ENCODE assay signal across 1 fruit fly cellular context in genomic region chr3R:29116167-29116725, dm6.
TF ChIP-seq lines count a peak whose summit lies in the region.

TSS of gene Atg14 (plus strand) at chr3R:29116391.

TF ChIP-seq in whole organism, embryonic, 481 proteins besides CTCF, POLR2A, EP300 and RAD21 (continued from another document):
- TF ChIP-seq Antp (GFP tag; optimal IDR thresholded peaks at IDR 0.05; lab: Kevin White, UChicago) (no peak), ranshi (GFP tag; IDR thresholded peaks at IDR 0.05; lab: Robert Waterston, UW) (no peak), disco-r (GFP tag; optimal IDR thresholded peaks at IDR 0.05; lab: Kevin White, UChicago) (no peak), CG4730 (GFP tag; IDR thresholded peaks at IDR 0.05; lab: Robert Waterston, UW) (no peak), tll (GFP tag; optimal IDR thresholded peaks at IDR 0.05; lab: Kevin White, UChicago) (no peak), ind (GFP tag; optimal IDR thresholded peaks at IDR 0.05; lab: Kevin White, UChicago) (no peak), CG14965 (GFP tag; optimal IDR thresholded peaks at IDR 0.05; lab: Kevin White, UChicago; ENCODE audit: borderline replicate concordance) (no peak), Adf1 (GFP tag; IDR thresholded peaks at IDR 0.05; lab: Robert Waterston, UW) (no peak), CG11696 (GFP tag; IDR thresholded peaks at IDR 0.05; lab: Robert Waterston, UW) (no peak), Dll (GFP tag; IDR thresholded peaks at IDR 0.05; lab: Robert Waterston, UW; ENCODE audit: partially characterized antibody) (peak; percentile 92), usp (GFP tag; optimal IDR thresholded peaks at IDR 0.05; lab: Kevin White, UChicago) (no peak), CG8281 (tag; optimal IDR thresholded peaks at IDR 0.05; lab: Kevin White, UChicago) (no peak), CG1832 (GFP tag; optimal IDR thresholded peaks at IDR 0.05; lab: Kevin White, UChicago) (no peak), Ets97D (GFP tag; optimal IDR thresholded peaks at IDR 0.05; lab: Kevin White, UChicago) (no peak), lmd (GFP tag; IDR thresholded peaks at IDR 0.05; lab: Robert Waterston, UW) (no peak; the same call in 1 of the 2 replicates), Doc2 (GFP tag; IDR thresholded peaks at IDR 0.05; lab: Robert Waterston, UW) (no peak), nom (GFP tag; optimal IDR thresholded peaks at IDR 0.05; lab: Kevin White, UChicago) (no peak), grn (GFP tag; optimal IDR thresholded peaks at IDR 0.05; lab: Kevin White, UChicago) (no peak), sim (GFP tag; IDR thresholded peaks at IDR 0.05; lab: Robert Waterston, UW) (no peak), CG11504 (tag; optimal IDR thresholded peaks at IDR 0.05; lab: Kevin White, UChicago) (no peak), CG3163 (GFP tag; optimal IDR thresholded peaks at IDR 0.05; lab: Kevin White, UChicago) (no peak), Meics (GFP tag; optimal IDR thresholded peaks at IDR 0.05; lab: Kevin White, UChicago) (no peak), ham (GFP tag; IDR thresholded peaks at IDR 0.05; lab: Robert Waterston, UW) (no peak), CG14710 (tag; optimal IDR thresholded peaks at IDR 0.05; lab: Kevin White, UChicago) (peak; percentile 53), CG42726 (GFP tag; IDR thresholded peaks at IDR 0.05; lab: Robert Waterston, UW; ENCODE audit: partially characterized antibody) (peak; percentile 58; the same call in 1 of the 2 replicates), CG3407 (GFP tag; optimal IDR thresholded peaks at IDR 0.05; lab: Kevin White, UChicago) (no peak), NFAT (GFP tag; IDR thresholded peaks at IDR 0.05; lab: Robert Waterston, UW) (no peak), tna (GFP tag; IDR thresholded peaks at IDR 0.05; lab: Robert Waterston, UW; ENCODE audit: partially characterized antibody) (peak; percentile 98), unc-4 (GFP tag; IDR thresholded peaks at IDR 0.05; lab: Robert Waterston, UW; ENCODE audit: partially characterized antibody) (peak; percentile 92), Oli (tag; optimal IDR thresholded peaks at IDR 0.05; lab: Kevin White, UChicago) (no peak), CG2889 (GFP tag; IDR thresholded peaks at IDR 0.05; lab: Robert Waterston, UW) (no peak), Doc3 (GFP tag; IDR thresholded peaks at IDR 0.05; lab: Robert Waterston, UW; ENCODE audit: partially characterized antibody) (peak; percentile 88), Rfx (GFP tag; IDR thresholded peaks at IDR 0.05; lab: Robert Waterston, UW) (peak; percentile 41; the same call in 1 of the 2 replicates), TFAM (GFP tag; optimal IDR thresholded peaks at IDR 0.05; lab: Kevin White, UChicago) (no peak), inv (GFP tag; IDR thresholded peaks at IDR 0.05; lab: Robert Waterston, UW; ENCODE audit: partially characterized antibody) (peak; percentile 79), sc (optimal IDR thresholded peaks at IDR 0.05; lab: Kevin White, UChicago) (no peak), sc (GFP tag; optimal IDR thresholded peaks at IDR 0.05; lab: Kevin White, UChicago) (no peak), Hand (GFP tag; optimal IDR thresholded peaks at IDR 0.05; lab: Kevin White, UChicago) (no peak), eyg (GFP tag; optimal IDR thresholded peaks at IDR 0.05; lab: Kevin White, UChicago) (no peak), H15 (GFP tag; IDR thresholded peaks at IDR 0.05; lab: Robert Waterston, UW) (no peak), CG10209 (GFP tag; optimal IDR thresholded peaks at IDR 0.05; lab: Kevin White, UChicago) (no peak), slbo (GFP tag; IDR thresholded peaks at IDR 0.05; lab: Robert Waterston, UW) (no peak; the same call in 1 of the 2 replicates), cad (GFP tag; optimal IDR thresholded peaks at IDR 0.05; lab: Kevin White, UChicago) (no peak), rib (GFP tag; IDR thresholded peaks at IDR 0.05; lab: Robert Waterston, UW) (no peak), CG9932 (GFP tag; IDR thresholded peaks at IDR 0.05; lab: Robert Waterston, UW) (peak; percentile 33; the same call in 1 of the 2 replicates), sna (GFP tag; IDR thresholded peaks at IDR 0.05; lab: Robert Waterston, UW; ENCODE audit: partially characterized antibody) (peak; percentile 97), CG4707 (GFP tag; optimal IDR thresholded peaks at IDR 0.05; lab: Kevin White, UChicago) (peak; percentile 2), CG4404 (GFP tag; IDR thresholded peaks at IDR 0.05; lab: Robert Waterston, UW) (no peak), B-H1 (GFP tag; IDR thresholded peaks at IDR 0.05; lab: Robert Waterston, UW) (no peak; the same call in 2 of the 3 replicates), CG8290 (GFP tag; optimal IDR thresholded peaks at IDR 0.05; lab: Kevin White, UChicago) (no peak), CG8290 (tag; optimal IDR thresholded peaks at IDR 0.05; lab: Kevin White, UChicago) (peak in 1 of 2 experiments; percentile 54), CG34422 (GFP tag; IDR thresholded peaks at IDR 0.05; lab: Robert Waterston, UW) (no peak; the same call in 2 of the 3 replicates), CG5245 (GFP tag; optimal IDR thresholded peaks at IDR 0.05; lab: Kevin White, UChicago) (no peak), BEAF-32 (GFP tag; optimal IDR thresholded peaks at IDR 0.05; lab: Kevin White, UChicago) (peak; percentile 85), fd102C (GFP tag; optimal IDR thresholded peaks at IDR 0.05; lab: Kevin White, UChicago) (no peak), CG34224 (GFP tag; IDR thresholded peaks at IDR 0.05; lab: Robert Waterston, UW; ENCODE audit: partially characterized antibody) (peak; percentile 99), caup (GFP tag; optimal IDR thresholded peaks at IDR 0.05; lab: Kevin White, UChicago; ENCODE audit: severe bottlenecking) (no peak), B-H2 (GFP tag; optimal IDR thresholded peaks at IDR 0.05; lab: Kevin White, UChicago) (peak; percentile 86), tin (GFP tag; optimal IDR thresholded peaks at IDR 0.05; lab: Kevin White, UChicago) (no peak), Dp (GFP tag; optimal IDR thresholded peaks at IDR 0.05; lab: Kevin White, UChicago) (peak; percentile 97), tup (GFP tag; optimal IDR thresholded peaks at IDR 0.05; lab: Kevin White, UChicago) (no peak), sug (tag; optimal IDR thresholded peaks at IDR 0.05; lab: Kevin White, UChicago) (peak; percentile 28), fd3F (GFP tag; optimal IDR thresholded peaks at IDR 0.05; lab: Kevin White, UChicago) (no peak), kni (GFP tag; optimal IDR thresholded peaks at IDR 0.05; lab: Kevin White, UChicago) (no peak), CG16813 (GFP tag; IDR thresholded peaks at IDR 0.05; lab: Robert Waterston, UW; ENCODE audit: partially characterized antibody) (peak; percentile 90), GATAe (GFP tag; conservative IDR thresholded peaks at IDR 0.05; lab: Robert Waterston, UW) (no peak), bab2 (GFP tag; optimal IDR thresholded peaks at IDR 0.05; lab: Kevin White, UChicago) (no peak), CG30403 (GFP tag; optimal IDR thresholded peaks at IDR 0.05; lab: Kevin White, UChicago) (no peak), gt (GFP tag; IDR thresholded peaks at IDR 0.05; lab: Robert Waterston, UW) (no peak), croc (GFP tag; conservative IDR thresholded peaks at IDR 0.05; lab: Robert Waterston, UW) (no peak), Hsf (GFP tag; optimal IDR thresholded peaks at IDR 0.05; lab: Kevin White, UChicago) (no peak), dm (GFP tag; optimal IDR thresholded peaks at IDR 0.05; lab: Kevin White, UChicago) (no peak), bbx (GFP tag; IDR thresholded peaks at IDR 0.05; lab: Robert Waterston, UW; ENCODE audit: partially characterized antibody) (peak; percentile 98), pho (GFP tag; optimal IDR thresholded peaks at IDR 0.05; lab: Kevin White, UChicago) (no peak), HLH4C (GFP tag; IDR thresholded peaks at IDR 0.05; lab: Robert Waterston, UW; ENCODE audit: partially characterized antibody) (peak; percentile 98), Ssrp (tag; optimal IDR thresholded peaks at IDR 0.05; lab: Kevin White, UChicago) (no peak), CG13296 (GFP tag; optimal IDR thresholded peaks at IDR 0.05; lab: Kevin White, UChicago) (no peak), CG6689 (GFP tag; IDR thresholded peaks at IDR 0.05; lab: Robert Waterston, UW) (no peak), CG13775 (GFP tag; optimal IDR thresholded peaks at IDR 0.05; lab: Kevin White, UChicago) (no peak), CG2116 (GFP tag; optimal IDR thresholded peaks at IDR 0.05; lab: Kevin White, UChicago) (peak; percentile 81), bowl (GFP tag; IDR thresholded peaks at IDR 0.05; lab: Robert Waterston, UW) (no peak), cato (GFP tag; optimal IDR thresholded peaks at IDR 0.05; lab: Kevin White, UChicago; ENCODE audit: borderline replicate concordance) (no peak), CG4854 (GFP tag; optimal IDR thresholded peaks at IDR 0.05; lab: Kevin White, UChicago) (no peak), CG2199 (GFP tag; IDR thresholded peaks at IDR 0.05; lab: Robert Waterston, UW) (no peak), seq (GFP tag; IDR thresholded peaks at IDR 0.05; lab: Robert Waterston, UW) (no peak), CG17186 (GFP tag; optimal IDR thresholded peaks at IDR 0.05; lab: Kevin White, UChicago) (peak; percentile 27), zen (tag; optimal IDR thresholded peaks at IDR 0.05; lab: Kevin White, UChicago) (no peak), CG17385 (GFP tag; optimal IDR thresholded peaks at IDR 0.05; lab: Kevin White, UChicago) (no peak), twi (tag; optimal IDR thresholded peaks at IDR 0.05; lab: Kevin White, UChicago) (no peak), H2.0 (GFP tag; IDR thresholded peaks at IDR 0.05; lab: Robert Waterston, UW) (no peak), CG7839 (tag; optimal IDR thresholded peaks at IDR 0.05; lab: Kevin White, UChicago) (peak; percentile 12), CG10979 (tag; optimal IDR thresholded peaks at IDR 0.05; lab: Kevin White, UChicago) (peak; percentile 5), CG15269 (tag; optimal IDR thresholded peaks at IDR 0.05; lab: Kevin White, UChicago) (no peak), so (GFP tag; IDR thresholded peaks at IDR 0.05; lab: Robert Waterston, UW) (no peak), dpn (GFP tag; optimal IDR thresholded peaks at IDR 0.05; lab: Kevin White, UChicago) (peak in 1 of 2 experiments; percentile 36), CG7987 (GFP tag; optimal IDR thresholded peaks at IDR 0.05; lab: Kevin White, UChicago) (no peak), CG4282 (GFP tag; optimal IDR thresholded peaks at IDR 0.05; lab: Kevin White, UChicago) (no peak), CG6854 (GFP tag; optimal IDR thresholded peaks at IDR 0.05; lab: Kevin White, UChicago) (no peak), HmgD (GFP tag; optimal IDR thresholded peaks at IDR 0.05; lab: Kevin White, UChicago) (no peak), MTF-1 (GFP tag; optimal IDR thresholded peaks at IDR 0.05; lab: Kevin White, UChicago; ENCODE audit: borderline replicate concordance) (no peak), Max (GFP tag; optimal IDR thresholded peaks at IDR 0.05; lab: Kevin White, UChicago) (no peak), al (GFP tag; IDR thresholded peaks at IDR 0.05; lab: Robert Waterston, UW) (no peak), CG12299 (tag; optimal IDR thresholded peaks at IDR 0.05; lab: Kevin White, UChicago) (no peak), chm (GFP tag; IDR thresholded peaks at IDR 0.05; lab: Robert Waterston, UW) (no peak), lbe (GFP tag; optimal IDR thresholded peaks at IDR 0.05; lab: Kevin White, UChicago) (peak; percentile 50), Neu2 (GFP tag; optimal IDR thresholded peaks at IDR 0.05; lab: Kevin White, UChicago; ENCODE audit: borderline replicate concordance) (no peak), wor (GFP tag; IDR thresholded peaks at IDR 0.05; lab: Robert Waterston, UW) (no peak), Mrtf (GFP tag; IDR thresholded peaks at IDR 0.05; lab: Robert Waterston, UW) (no peak), jigr1 (GFP tag; IDR thresholded peaks at IDR 0.05; lab: Robert Waterston, UW) (no peak), CG12391 (tag; optimal IDR thresholded peaks at IDR 0.05; lab: Kevin White, UChicago) (peak; percentile 8), CG3726 (GFP tag; IDR thresholded peaks at IDR 0.05; lab: Robert Waterston, UW) (no peak), ab (GFP tag; optimal IDR thresholded peaks at IDR 0.05; lab: Kevin White, UChicago) (no peak), D19B (GFP tag; optimal IDR thresholded peaks at IDR 0.05; lab: Kevin White, UChicago) (no peak), gro (GFP tag; optimal IDR thresholded peaks at IDR 0.05; lab: Kevin White, UChicago) (no peak), dmrt99B (tag; optimal IDR thresholded peaks at IDR 0.05; lab: Kevin White, UChicago) (no peak), CG7556 (GFP tag; optimal IDR thresholded peaks at IDR 0.05; lab: Kevin White, UChicago) (no peak), Fer3 (tag; optimal IDR thresholded peaks at IDR 0.05; lab: Kevin White, UChicago) (peak; percentile 17), CG4617 (GFP tag; optimal IDR thresholded peaks at IDR 0.05; lab: Kevin White, UChicago; ENCODE audit: borderline replicate concordance) (peak; percentile 81), D19A (tag; optimal IDR thresholded peaks at IDR 0.05; lab: Kevin White, UChicago) (no peak), Tbp (GFP tag; optimal IDR thresholded peaks at IDR 0.05; lab: Kevin White, UChicago) (no peak), PHDP (tag; optimal IDR thresholded peaks at IDR 0.05; lab: Kevin White, UChicago) (peak; percentile 31)
